Worm (Caenorhabditis elegans) whole organism, young adult: ENCODE results near the gene ubxn-6.

Source experiments
- F33H1.4 ChIP-seq: fragments of 200-800 bp; sonication (Bioruptor generic); IDR thresholded peaks from 2 replicates; pipeline ENCODE4 v1.3.6; 2022; ENCODE audit warnings: missing genetic modification reagents, missing genetic modification characterization, missing compliant biosample characterization
- ama-1 ChIP-seq, 3 experiments: fragments of 150-350 bp in 1 of 3; sonication (generic microtip) in 2 of 3; optimal IDR thresholded peaks; 2 replicates each; lab custom pipeline; 2014 to 2018; ENCODE audit warnings: missing biosample characterization in 2 of 3, missing genetic modification characterization in 2 of 3, missing genetic modification reagents in 2 of 3
- attf-6 ChIP-seq: fragments of 200-800 bp; sonication (Bioruptor generic); IDR thresholded peaks from 2 replicates; pipeline ENCODE4 v1.3.6; 2022; ENCODE audit warnings: missing genetic modification reagents, missing genetic modification characterization, missing compliant biosample characterization
- dpff-1 ChIP-seq: sonication (generic microtip); optimal IDR thresholded peaks from 2 replicates; lab custom pipeline; 2017; ENCODE audit warnings: mild to moderate bottlenecking, missing genetic modification characterization, missing compliant biosample characterization
- egl-44 ChIP-seq: fragments of 200-800 bp; sonication (Bioruptor generic); IDR thresholded peaks from 2 replicates; pipeline ENCODE4 v1.3.6; 2022; ENCODE audit warnings: missing genetic modification reagents, missing genetic modification characterization, missing compliant biosample characterization
- fkh-3 ChIP-seq: sonication (generic microtip); optimal IDR thresholded peaks from 2 replicates; lab custom pipeline; 2016; ENCODE audit warnings: mild to moderate bottlenecking, missing genetic modification characterization, missing compliant biosample characterization
- hrde-1 ChIP-seq: sonication (generic microtip); optimal IDR thresholded peaks from 2 replicates; lab custom pipeline; 2016; ENCODE audit warnings: missing genetic modification characterization, mild to moderate bottlenecking, missing compliant biosample characterization, moderate library complexity, missing genotype, missing genetic modification reagents, borderline replicate concordance
- let-526 ChIP-seq: fragments of 200-800 bp; sonication (Bioruptor generic); IDR thresholded peaks from 2 replicates; pipeline ENCODE4 v1.3.6; 2022; ENCODE audit warnings: missing genetic modification reagents, missing genetic modification characterization, missing compliant biosample characterization
- nfya-1 ChIP-seq: sonication (generic microtip); optimal IDR thresholded peaks from 2 replicates; lab custom pipeline; 2017; ENCODE audit warnings: antibody characterized with exemption, missing compliant biosample characterization, missing genetic modification characterization, borderline replicate concordance; ENCODE audit not compliant: insufficient read depth
- tlf-1 ChIP-seq: fragments of 200-800 bp; sonication (Bioruptor generic); optimal IDR thresholded peaks from 2 replicates; lab custom pipeline; 2018; ENCODE audit warnings: mild to moderate bottlenecking, missing genetic modification characterization, missing compliant biosample characterization

DNA sequence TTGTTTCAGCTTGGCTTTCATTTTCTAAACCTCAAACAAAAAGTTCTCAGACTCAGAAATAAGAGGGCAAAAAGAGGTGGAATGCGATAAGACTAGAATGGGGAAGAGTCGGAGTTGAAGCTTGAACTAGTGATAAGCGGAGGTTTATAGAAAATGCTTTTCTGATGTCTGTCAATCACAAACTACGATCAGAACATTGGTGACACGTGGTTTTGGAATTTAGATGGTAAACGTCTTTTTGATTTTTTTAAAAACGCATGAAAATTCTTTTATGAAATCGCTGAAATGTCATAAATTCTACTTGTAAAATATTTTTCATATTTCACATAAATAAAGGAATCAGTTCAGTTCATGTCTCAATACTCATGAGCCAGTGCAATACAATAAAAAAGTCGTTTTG, 11.8 kb upstream of the ubxn-6 start, which contains the start of gene H06H21.8:
- no peak for TF ChIP-seq egl-44 (GFP tag; lab: Robert Waterston, UW)
- no peak for TF ChIP-seq ama-1 (optimal IDR thresholded peaks at IDR 0.05; lab: Kevin White, UChicago)
- TF ChIP-seq ama-1 (GFP tag; optimal IDR thresholded peaks at IDR 0.05; lab: Kevin White, UChicago) = no peak
- TF ChIP-seq fkh-3 = no peak
- no peak for TF ChIP-seq attf-6 (GFP tag; lab: Robert Waterston, UW)
- TF ChIP-seq hrde-1 = no peak
- no peak for TF ChIP-seq tlf-1 (GFP tag; lab: Kevin White, UChicago)
- no peak for TF ChIP-seq nfya-1 (tag; lab: Kevin White, UChicago)
- no peak for TF ChIP-seq let-526 (GFP tag; lab: Robert Waterston, UW)
- TF ChIP-seq dpff-1 (tag; lab: Kevin White, UChicago) = no peak
- TF ChIP-seq F33H1.4 (GFP tag; lab: Robert Waterston, UW) = no peak
